Fruit fly (Drosophila melanogaster): Measurements from ENCODE around the gene CG3407.

Gene CG3407

DNA sequence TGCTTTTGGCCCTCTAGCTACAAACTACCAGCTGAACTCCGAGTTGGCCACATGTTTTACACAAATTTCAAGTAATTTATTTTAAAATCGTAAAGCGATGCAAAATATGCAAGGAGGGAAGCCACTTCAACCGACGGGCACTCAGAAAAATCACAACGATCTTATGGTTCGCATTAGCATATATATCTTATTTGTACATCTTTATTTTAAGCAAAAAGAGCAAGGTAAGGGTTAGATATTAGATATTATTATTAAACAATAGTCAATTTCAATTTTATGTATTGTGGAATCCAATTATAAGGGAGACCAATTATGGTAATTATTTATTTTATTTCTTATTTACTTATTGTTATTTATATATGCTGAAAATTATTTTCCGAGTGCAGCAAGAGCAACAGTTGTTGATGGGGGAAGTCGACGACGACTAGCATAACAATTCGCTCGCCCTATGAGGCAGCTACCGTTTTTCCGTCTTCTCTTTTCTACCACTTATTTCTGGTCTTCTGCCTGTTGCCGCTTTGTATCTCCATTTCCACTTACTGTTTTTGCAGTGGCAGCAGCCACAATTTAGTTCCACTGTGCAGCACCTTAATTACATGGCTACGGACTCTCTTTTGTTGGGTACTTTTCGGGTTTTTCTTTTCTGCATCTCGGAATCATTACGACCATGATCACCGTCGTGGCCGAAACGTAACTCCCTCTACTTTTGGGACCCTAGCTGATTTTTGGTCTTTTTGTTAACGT, 43.3 kb downstream of the CG3407 start (continued):
- TF ChIP-seq nerfin-1 (tag; optimal IDR thresholded peaks at IDR 0.05) (peak; percentile 47), row (GFP tag; IDR thresholded peaks at IDR 0.05) (peak; percentile 58), CG13424 (tag; optimal IDR thresholded peaks at IDR 0.05) (peak; percentile 67), dysf (GFP tag; IDR thresholded peaks at IDR 0.05) (0 out of 3 replicates have a peak, but pooled peaks have one; percentile 46), zf30C (GFP tag; optimal IDR thresholded peaks at IDR 0.05) (peak; percentile 70), CG7928 (GFP tag; optimal IDR thresholded peaks at IDR 0.05) (no peak), CG2129 (GFP tag; IDR thresholded peaks at IDR 0.05; ENCODE audit: partially characterized antibody) (no peak), crol (GFP tag; IDR thresholded peaks at IDR 0.05) (no peak), grau (tag; optimal IDR thresholded peaks at IDR 0.05) (peak; percentile 69), cato (GFP tag; optimal IDR thresholded peaks at IDR 0.05; ENCODE audit: borderline replicate concordance) (no peak), chn (GFP tag; optimal IDR thresholded peaks at IDR 0.05) (no peak), CG12391 (tag; optimal IDR thresholded peaks at IDR 0.05) (peak; percentile 77), CG11504 (tag; optimal IDR thresholded peaks at IDR 0.05) (peak; percentile 81), CG30431 (GFP tag; optimal IDR thresholded peaks at IDR 0.05) (peak; percentile 21), kni (GFP tag; optimal IDR thresholded peaks at IDR 0.05) (peak; percentile 47), HHEX (GFP tag; optimal IDR thresholded peaks at IDR 0.05) (peak; percentile 10), D19A (tag; optimal IDR thresholded peaks at IDR 0.05) (peak; percentile 69), CG4820 (GFP tag; optimal IDR thresholded peaks at IDR 0.05) (peak; percentile 18), Xbp1 (GFP tag; optimal IDR thresholded peaks at IDR 0.05) (peak; percentile 54), CG9727 (GFP tag; optimal IDR thresholded peaks at IDR 0.05) (peak; percentile 63), repo (GFP tag; optimal IDR thresholded peaks at IDR 0.05) (no peak), CG31224 (GFP tag; IDR thresholded peaks at IDR 0.05) (peak; percentile 39; the same call in 1 of the 2 replicates), scrt (GFP tag; optimal IDR thresholded peaks at IDR 0.05) (peak; percentile 15), CG10209 (GFP tag; optimal IDR thresholded peaks at IDR 0.05) (peak; percentile 40), Abd-B (GFP tag; optimal IDR thresholded peaks at IDR 0.05) (peak; percentile 62), CG2678 (tag; optimal IDR thresholded peaks at IDR 0.05) (peak; percentile 75), CG30403 (GFP tag; optimal IDR thresholded peaks at IDR 0.05) (peak; percentile 51), gem (tag; optimal IDR thresholded peaks at IDR 0.05) (peak; percentile 83), tap (tag; optimal IDR thresholded peaks at IDR 0.05) (peak; percentile 42), CG13296 (GFP tag; optimal IDR thresholded peaks at IDR 0.05) (peak; percentile 34), dpn (GFP tag; optimal IDR thresholded peaks at IDR 0.05) (peak in 1 of 2 experiments; percentile 1), sd (tag; optimal IDR thresholded peaks at IDR 0.05) (peak; percentile 21), CG5180 (GFP tag; optimal IDR thresholded peaks at IDR 0.05) (peak; percentile 49), Med (GFP tag) (peak; percentile 45), lab (GFP tag; optimal IDR thresholded peaks at IDR 0.05) (peak; percentile 21), croc (GFP tag; conservative IDR thresholded peaks at IDR 0.05) (peak; percentile 47), CoRest (tag; optimal IDR thresholded peaks at IDR 0.05) (peak; percentile 62), Chrac-16 (GFP tag; optimal IDR thresholded peaks at IDR 0.05) (peak; percentile 23), CG7556 (GFP tag; optimal IDR thresholded peaks at IDR 0.05) (peak; percentile 71), CG3407 (GFP tag; optimal IDR thresholded peaks at IDR 0.05) (peak; percentile 46)

Measured in whole organism, embryonic.